Worm (Caenorhabditis elegans) whole organism, midembryonic: ENCODE data around the gene T09A5.14.

ENCODE experiments used
- flt-1 ChIP-seq: fragments of 200-800 bp; sonication (Bioruptor generic); IDR thresholded peaks from 2 replicates; pipeline ENCODE4 v1.3.6; 2022; ENCODE audit warnings: missing genetic modification characterization, missing compliant biosample characterization
- klf-2 ChIP-seq: fragments of 200-800 bp; sonication (Bioruptor generic); conservative IDR thresholded peaks from 2 replicates; pipeline ENCODE4 v1.3.6; 2022; ENCODE audit warnings: missing genetic modification reagents, missing genetic modification characterization, missing compliant biosample characterization

- TF ChIP-seq flt-1 (no peak), klf-2 (GFP tag; lab: Robert Waterston, UW) (no peak)
Measured at ce11 chrII:7819359-7819758, 12.8 kb upstream of the T09A5.14 start.
